Fruit fly (Drosophila melanogaster) whole organism, embryonic: ENCODE results near the gene CG42828.
A peak's percentile ranks its signal among the peaks of the same experiment; 100 is the strongest.

Source experiments
- CG10274 ChIP-seq: fragments of 200-800 bp; sonication (Bioruptor generic); optimal IDR thresholded peaks from 3 replicates; lab custom pipeline; 2017; ENCODE audit warnings: missing biosample characterization, mild to moderate bottlenecking, missing genetic modification characterization
- CG10959 ChIP-seq: fragments of 200-800 bp; sonication (Bioruptor generic); IDR thresholded peaks from 2 replicates; pipeline ENCODE4 v1.3.6; 2022; ENCODE audit warnings: missing biosample characterization, missing genetic modification characterization
- CG11723 ChIP-seq: fragments of 200-800 bp; sonication (Bioruptor generic); optimal IDR thresholded peaks from 2 replicates; lab custom pipeline; 2017; ENCODE audit warnings: missing biosample characterization, mild to moderate bottlenecking, missing genetic modification characterization
- CG12299 ChIP-seq: fragments of 200-800 bp; sonication (Bioruptor generic); optimal IDR thresholded peaks from 2 replicates; lab custom pipeline; 2018; ENCODE audit warnings: missing biosample characterization, mild to moderate bottlenecking, missing genetic modification characterization
- CG12659 ChIP-seq: fragments of 200-800 bp; sonication (Bioruptor generic); optimal IDR thresholded peaks from 3 replicates; lab custom pipeline; 2017; ENCODE audit warnings: mild to moderate bottlenecking, missing biosample characterization, missing genetic modification reagents, missing genetic modification characterization
- CG13123 ChIP-seq: fragments of 200-800 bp; sonication (Bioruptor generic); optimal IDR thresholded peaks from 2 replicates; lab custom pipeline; 2016; ENCODE audit warnings: missing biosample characterization, missing genetic modification characterization
- CG14667 ChIP-seq: fragments of 200-800 bp; sonication (Bioruptor generic); IDR thresholded peaks from 2 replicates; pipeline ENCODE4 v1.3.6; 2022; ENCODE audit warnings: missing biosample characterization, missing genetic modification characterization
- CG15073 ChIP-seq: fragments of 200-800 bp; sonication (Bioruptor generic); optimal IDR thresholded peaks from 2 replicates; lab custom pipeline; 2016; ENCODE audit warnings: missing biosample characterization, missing genetic modification characterization
- CG1529 ChIP-seq: fragments of 200-800 bp; sonication (Bioruptor generic); optimal IDR thresholded peaks from 3 replicates; lab custom pipeline; 2018; ENCODE audit warnings: missing biosample characterization, missing genetic modification characterization
- CG17829 ChIP-seq: fragments of 200-800 bp; optimal IDR thresholded peaks from 2 replicates; lab custom pipeline; 2019; ENCODE audit warnings: missing biosample characterization, mild to moderate bottlenecking, missing genetic modification characterization, moderate library complexity
- CG1832 ChIP-seq: fragments of 200-800 bp; sonication (Bioruptor generic); optimal IDR thresholded peaks from 2 replicates; lab custom pipeline; 2017; ENCODE audit warnings: missing biosample characterization, mild to moderate bottlenecking, missing genetic modification characterization, inconsistent platforms
- CG18599 ChIP-seq: fragments of 200-800 bp; sonication (Bioruptor generic); optimal IDR thresholded peaks from 3 replicates; lab custom pipeline; 2017; ENCODE audit warnings: missing biosample characterization, missing genetic modification characterization, mild to moderate bottlenecking, moderate library complexity, missing genetic modification reagents
- CG4707 ChIP-seq: fragments of 200-800 bp; sonication (Bioruptor generic); optimal IDR thresholded peaks from 2 replicates; lab custom pipeline; 2018; ENCODE audit warnings: missing biosample characterization, mild to moderate bottlenecking, missing genetic modification characterization, moderate library complexity
- CG4730 ChIP-seq: fragments of 200-800 bp; sonication (Bioruptor generic); IDR thresholded peaks from 2 replicates; pipeline ENCODE4 v1.3.6; 2022; ENCODE audit warnings: missing biosample characterization, missing genetic modification characterization
- CG6689 ChIP-seq: fragments of 200-800 bp; sonication (Bioruptor generic); IDR thresholded peaks from 2 replicates; pipeline ENCODE4 v1.3.6; 2022; ENCODE audit warnings: missing biosample characterization, missing genetic modification characterization
- CG6854 ChIP-seq: fragments of 200-800 bp; sonication (Bioruptor generic); optimal IDR thresholded peaks from 3 replicates; lab custom pipeline; 2017; ENCODE audit warnings: missing biosample characterization, mild to moderate bottlenecking, missing genetic modification characterization
- CG8089 ChIP-seq: fragments of 200-800 bp; sonication (Bioruptor generic); optimal IDR thresholded peaks from 3 replicates; lab custom pipeline; 2016; ENCODE audit warnings: missing biosample characterization, missing genetic modification characterization
- CG8478 ChIP-seq: fragments of >200 bp; optimal IDR thresholded peaks from 2 replicates; lab custom pipeline; 2018
- CG8765 ChIP-seq: fragments of 200-800 bp; sonication (Bioruptor generic); IDR thresholded peaks from 2 replicates; pipeline ENCODE4 v1.3.6; 2022; ENCODE audit warnings: missing biosample characterization, missing genetic modification characterization
- CG9797 ChIP-seq: fragments of 200-800 bp; sonication (Bioruptor generic); optimal IDR thresholded peaks from 3 replicates; lab custom pipeline; 2018; ENCODE audit warnings: missing biosample characterization, mild to moderate bottlenecking, missing genetic modification characterization
- CG9817 ChIP-seq: fragments of 200-800 bp; sonication (Bioruptor generic); optimal IDR thresholded peaks from 2 replicates; lab custom pipeline; 2018; ENCODE audit warnings: missing biosample characterization, mild to moderate bottlenecking, missing genetic modification characterization, moderate library complexity
- D ChIP-seq, 2 experiments: fragments of 200-800 bp in 1 of 2; fragments of >200 bp in 1 of 2; sonication (Bioruptor generic) in 1 of 2; optimal IDR thresholded peaks; 2 replicates in 1 of 2; 3 replicates in 1 of 2; lab custom pipeline; 2017; ENCODE audit warnings: mild to moderate bottlenecking in 1 of 2, missing biosample characterization in 1 of 2, missing genetic modification characterization in 1 of 2, missing genetic modification reagents in 1 of 2
- D19A ChIP-seq: fragments of 200-800 bp; optimal IDR thresholded peaks from 3 replicates; lab custom pipeline; 2019; ENCODE audit warnings: missing biosample characterization, mild to moderate bottlenecking, missing genetic modification characterization, moderate library complexity
- Fer3 ChIP-seq: fragments of 200-800 bp; sonication (Bioruptor generic); optimal IDR thresholded peaks from 2 replicates; lab custom pipeline; 2018; ENCODE audit warnings: missing biosample characterization, mild to moderate bottlenecking, missing genetic modification characterization, moderate library complexity
- H2.0 ChIP-seq: fragments of 200-800 bp; sonication (Bioruptor generic); IDR thresholded peaks from 2 replicates; pipeline ENCODE4 v1.3.6; 2022; ENCODE audit warnings: missing biosample characterization, missing genetic modification characterization
- HLH54F ChIP-seq: fragments of 200-800 bp; sonication (Bioruptor generic); optimal IDR thresholded peaks from 3 replicates; lab custom pipeline; 2016; ENCODE audit warnings: missing biosample characterization, missing genetic modification characterization
- Hey ChIP-seq: fragments of 200-800 bp; sonication (Bioruptor generic); optimal IDR thresholded peaks from 3 replicates; lab custom pipeline; 2018; ENCODE audit warnings: missing biosample characterization, mild to moderate bottlenecking, missing genetic modification characterization
- HmgD ChIP-seq: fragments of 200-800 bp; sonication (Bioruptor generic); optimal IDR thresholded peaks from 3 replicates; lab custom pipeline; 2016; ENCODE audit warnings: missing biosample characterization, missing genetic modification characterization
- MBD-R2 ChIP-seq: fragments of 200-800 bp; sonication (Bioruptor generic); IDR thresholded peaks from 2 replicates; pipeline ENCODE4 v1.3.6; 2022; ENCODE audit warnings: missing biosample characterization, missing genetic modification characterization
- Rx ChIP-seq: fragments of 200-800 bp; sonication (Bioruptor generic); IDR thresholded peaks from 2 replicates; pipeline ENCODE4 v1.3.6; 2022; ENCODE audit warnings: missing biosample characterization, missing genetic modification characterization
- Sry-δ ChIP-seq: fragments of 200-800 bp; sonication (Bioruptor generic); optimal IDR thresholded peaks from 2 replicates; lab custom pipeline; 2016; ENCODE audit warnings: missing biosample characterization, missing genetic modification characterization
- ap ChIP-seq: fragments of 200-800 bp; sonication (Bioruptor generic); IDR thresholded peaks from 2 replicates; pipeline ENCODE4 v1.3.6; 2022; ENCODE audit warnings: missing biosample characterization, missing genetic modification characterization
- ci ChIP-seq: fragments of 200-800 bp; sonication (Bioruptor generic); IDR thresholded peaks from 3 replicates; pipeline ENCODE4 v1.3.6; 2022; ENCODE audit warnings: missing biosample characterization, missing genetic modification characterization
- dan ChIP-seq: fragments of 200-800 bp; sonication (Bioruptor generic); IDR thresholded peaks from 2 replicates; pipeline ENCODE4 v1.3.6; 2022; ENCODE audit warnings: missing biosample characterization, missing genetic modification characterization
- dmrt99B ChIP-seq: fragments of 200-800 bp; sonication (Bioruptor generic); optimal IDR thresholded peaks from 2 replicates; lab custom pipeline; 2018; ENCODE audit warnings: missing biosample characterization, mild to moderate bottlenecking, missing genetic modification characterization, moderate library complexity
- eyg ChIP-seq: fragments of 200-800 bp; sonication (Bioruptor generic); optimal IDR thresholded peaks from 3 replicates; lab custom pipeline; 2016; ENCODE audit warnings: missing biosample characterization, missing genetic modification characterization
- fd102C ChIP-seq: fragments of 200-800 bp; sonication (Bioruptor generic); optimal IDR thresholded peaks from 2 replicates; lab custom pipeline; 2018; ENCODE audit warnings: missing biosample characterization, mild to moderate bottlenecking, missing genetic modification characterization, moderate library complexity
- ftz-f1 ChIP-seq: fragments of 200-800 bp; sonication (Bioruptor generic); optimal IDR thresholded peaks from 2 replicates; lab custom pipeline; 2016; ENCODE audit warnings: missing biosample characterization, missing genetic modification characterization
- grn ChIP-seq: fragments of 200-800 bp; sonication (Bioruptor generic); optimal IDR thresholded peaks from 3 replicates; lab custom pipeline; 2017; ENCODE audit warnings: missing biosample characterization, missing genetic modification characterization
- hb ChIP-seq: fragments of 200-800 bp; sonication (Bioruptor generic); IDR thresholded peaks from 3 replicates; pipeline ENCODE4 v1.3.6; 2022; ENCODE audit warnings: missing biosample characterization, missing genetic modification characterization; ENCODE audit not compliant: partially characterized antibody
- ind ChIP-seq: fragments of 200-800 bp; sonication (Bioruptor generic); optimal IDR thresholded peaks from 3 replicates; lab custom pipeline; 2016; ENCODE audit warnings: missing biosample characterization, missing genetic modification characterization
- luna ChIP-seq: fragments of 200-800 bp; sonication (Bioruptor generic); optimal IDR thresholded peaks from 2 replicates; lab custom pipeline; 2016; ENCODE audit warnings: missing biosample characterization, missing genetic modification characterization
- maf-S ChIP-seq: fragments of 200-800 bp; sonication (Bioruptor generic); optimal IDR thresholded peaks from 2 replicates; lab custom pipeline; 2016; ENCODE audit warnings: missing biosample characterization, missing genetic modification characterization
- onecut ChIP-seq: fragments of 200-800 bp; sonication (Bioruptor generic); IDR thresholded peaks from 2 replicates; pipeline ENCODE4 v1.3.6; 2022; ENCODE audit warnings: missing biosample characterization, missing genetic modification characterization
- org-1 ChIP-seq: fragments of 200-800 bp; sonication (Bioruptor generic); optimal IDR thresholded peaks from 2 replicates; lab custom pipeline; 2017; ENCODE audit warnings: missing biosample characterization, missing genetic modification characterization
- otp ChIP-seq: fragments of 200-800 bp; sonication (Bioruptor generic); IDR thresholded peaks from 3 replicates; pipeline ENCODE4, ENCODE4 v1.3.6; 2022; ENCODE audit warnings: missing biosample characterization, missing genetic modification characterization
- sens-2 ChIP-seq: fragments of 200-800 bp; sonication (Bioruptor generic); IDR thresholded peaks from 2 replicates; pipeline ENCODE4 v1.3.6; 2022; ENCODE audit warnings: missing biosample characterization, missing genetic modification characterization
- slou ChIP-seq: fragments of 200-800 bp; sonication (Bioruptor generic); optimal IDR thresholded peaks from 3 replicates; lab custom pipeline; 2016; ENCODE audit warnings: missing biosample characterization, missing genetic modification characterization
- so ChIP-seq: fragments of 200-800 bp; sonication (Bioruptor generic); IDR thresholded peaks from 3 replicates; pipeline ENCODE4 v1.3.6; 2022; ENCODE audit warnings: missing biosample characterization, missing genetic modification characterization
- sqz ChIP-seq: fragments of 200-800 bp; sonication (Bioruptor generic); optimal IDR thresholded peaks from 3 replicates; lab custom pipeline; 2018; ENCODE audit warnings: missing biosample characterization, mild to moderate bottlenecking, missing genetic modification characterization
- stc ChIP-seq: fragments of 200-800 bp; sonication (Bioruptor generic); IDR thresholded peaks from 2 replicates; pipeline ENCODE4 v1.3.6; 2022; ENCODE audit warnings: missing biosample characterization, missing genetic modification characterization
- yki ChIP-seq: fragments of >200 bp; optimal IDR thresholded peaks from 3 replicates; lab custom pipeline; 2018

The CG42828 gene

dm6 chr3R:23345057-23345776, 28.3 kb upstream of the CG42828 start (continued):
- TF ChIP-seq D19A (tag; lab: Kevin White, UChicago): peak; percentile 61
- TF ChIP-seq Hey (tag; lab: Kevin White, UChicago): no peak
- peak; percentile 96 for TF ChIP-seq grn
- TF ChIP-seq otp (GFP tag; lab: Robert Waterston, UW): no peak
- no peak for TF ChIP-seq eyg (GFP tag; lab: Kevin White, UChicago)
- TF ChIP-seq HmgD (GFP tag; lab: Kevin White, UChicago): no peak
- TF ChIP-seq dmrt99B (tag; lab: Kevin White, UChicago): peak; percentile 10
- no peak for TF ChIP-seq CG9797 (GFP tag; lab: Kevin White, UChicago)
- TF ChIP-seq CG6689: peak; percentile 47
- TF ChIP-seq CG1832 (GFP tag; lab: Kevin White, UChicago): no peak
- TF ChIP-seq CG4730: no peak
- no peak for TF ChIP-seq luna (GFP tag; lab: Kevin White, UChicago)
- TF ChIP-seq CG8089 (GFP tag; lab: Kevin White, UChicago): no peak
- TF ChIP-seq D (optimal IDR thresholded peaks at IDR 0.05; lab: Kevin White, UChicago): no peak
- TF ChIP-seq D (GFP tag; optimal IDR thresholded peaks at IDR 0.05; lab: Kevin White, UChicago): peak; percentile 33
- peak; percentile 9; the same call in 1 of the 2 replicates for TF ChIP-seq CG8765 (GFP tag; lab: Robert Waterston, UW)
- no peak for TF ChIP-seq yki (lab: Kevin White, UChicago)
- TF ChIP-seq H2.0 (GFP tag; lab: Robert Waterston, UW): no peak
- TF ChIP-seq hb (GFP tag; lab: Robert Waterston, UW): no peak
- no peak for TF ChIP-seq CG14667 (GFP tag; lab: Robert Waterston, UW)
- TF ChIP-seq CG1529 (GFP tag; lab: Kevin White, UChicago): peak; percentile 17
- no peak for TF ChIP-seq CG18599 (GFP tag; lab: Kevin White, UChicago)
- TF ChIP-seq slou (GFP tag; lab: Kevin White, UChicago): no peak
- TF ChIP-seq Sry-δ (GFP tag; lab: Kevin White, UChicago): no peak
- TF ChIP-seq CG11723 (GFP tag; lab: Kevin White, UChicago): no peak
- no peak for TF ChIP-seq HLH54F (GFP tag; lab: Kevin White, UChicago)
- no peak for TF ChIP-seq CG4707 (GFP tag; lab: Kevin White, UChicago)
- no peak for TF ChIP-seq ci (GFP tag; lab: Robert Waterston, UW)
- TF ChIP-seq org-1 (GFP tag; lab: Kevin White, UChicago): no peak
- TF ChIP-seq stc (GFP tag; lab: Robert Waterston, UW): no peak
- TF ChIP-seq MBD-R2 (GFP tag; lab: Robert Waterston, UW): no peak
- TF ChIP-seq CG15073 (GFP tag; lab: Kevin White, UChicago): no peak
- TF ChIP-seq CG17829 (tag; lab: Kevin White, UChicago): peak; percentile 77
- TF ChIP-seq sqz (GFP tag; lab: Kevin White, UChicago): no peak
- TF ChIP-seq Rx: no peak
- TF ChIP-seq fd102C (GFP tag; lab: Kevin White, UChicago): no peak
- TF ChIP-seq CG13123 (GFP tag; lab: Kevin White, UChicago): no peak
- no peak for TF ChIP-seq CG10274 (GFP tag; lab: Kevin White, UChicago)
- no peak for TF ChIP-seq CG6854 (GFP tag; lab: Kevin White, UChicago)
- TF ChIP-seq maf-S (GFP tag; lab: Kevin White, UChicago): no peak
- no peak for TF ChIP-seq CG12299 (tag; lab: Kevin White, UChicago)
- 0 out of 2 replicates have a peak, but pooled peaks have one; percentile 7 for TF ChIP-seq CG10959 (GFP tag; lab: Robert Waterston, UW)
- no peak for TF ChIP-seq Fer3
- TF ChIP-seq dan (GFP tag; lab: Robert Waterston, UW): no peak
- no peak for TF ChIP-seq CG8478
- TF ChIP-seq CG9817: no peak
- no peak for TF ChIP-seq CG12659 (GFP tag; lab: Kevin White, UChicago)
- TF ChIP-seq onecut: no peak
- TF ChIP-seq ftz-f1 (GFP tag; lab: Kevin White, UChicago): no peak
- no peak for TF ChIP-seq so (GFP tag; lab: Robert Waterston, UW)
- TF ChIP-seq sens-2 (GFP tag; lab: Robert Waterston, UW): no peak
- no peak for TF ChIP-seq ind (GFP tag; lab: Kevin White, UChicago)
- TF ChIP-seq ap (GFP tag; lab: Robert Waterston, UW): no peak
